Worm (Caenorhabditis elegans): ENCODE measurements around the gene Y62F5A.10.

ce11 chrII:11537115-11537514, 15.7 kb downstream of the Y62F5A.10 start:
- TF ChIP-seq pha-4 (GFP tag; IDR thresholded peaks at IDR 0.05) (no peak), pha-4 (tag; optimal IDR thresholded peaks at IDR 0.05) (no peak), dve-1 (tag; optimal IDR thresholded peaks at IDR 0.05; ENCODE audit: insufficient read depth) (no peak), snpc-1.2 (GFP tag; IDR thresholded peaks at IDR 0.05) (no peak), unc-62 (GFP tag; optimal IDR thresholded peaks at IDR 0.05 in 1 of 2) (no peak), unc-62 (tag; optimal IDR thresholded peaks at IDR 0.05) (no peak), sdz-12 (GFP tag; optimal IDR thresholded peaks at IDR 0.05) (no peak), F44E2.7 (GFP tag; IDR thresholded peaks at IDR 0.05) (no peak), mxl-3 (GFP tag; optimal IDR thresholded peaks at IDR 0.05) (no peak), ama-1 (optimal IDR thresholded peaks at IDR 0.05) (no peak), unc-130 (GFP tag; optimal IDR thresholded peaks at IDR 0.05) (peak; percentile 70)
